Worm (Caenorhabditis elegans) whole organism, L1 larva: ENCODE results near the gene R09F10.3.

Experiments
- Y116A8C.19 ChIP-seq: sonication (generic microtip); optimal IDR thresholded peaks from 2 replicates; lab custom pipeline; 2016; ENCODE audit warnings: missing compliant biosample characterization, missing genetic modification characterization, borderline replicate concordance
- ama-1 ChIP-seq: fragments of 150-350 bp; optimal IDR thresholded peaks from 2 replicates; lab custom pipeline; 2014
- efl-1 ChIP-seq, 4 experiments: fragments of 150-350 bp; optimal IDR thresholded peaks in 3 of 4; peaks in 1 of 4; 1 replicate in 1 of 4; 2 replicates in 3 of 4; lab custom pipeline; 2014; ENCODE audit warnings: missing biosample characterization in 2 of 4, missing genetic modification characterization in 2 of 4, missing genetic modification reagents in 2 of 4
- hpl-2 ChIP-seq: fragments of 150-350 bp; optimal IDR thresholded peaks from 2 replicates; lab custom pipeline; 2014; ENCODE audit warnings: missing biosample characterization, missing genetic modification reagents, missing genetic modification characterization
- mdl-1 ChIP-seq, 2 experiments: fragments of 150-350 bp; optimal IDR thresholded peaks; 2 replicates each; lab custom pipeline; 2014 to 2017; ENCODE audit warnings: missing biosample characterization in 2 of 2, missing genetic modification characterization in 2 of 2, inconsistent platforms in 1 of 2
- nhr-237 ChIP-seq: fragments of 150-350 bp; optimal IDR thresholded peaks from 2 replicates; lab custom pipeline; 2014; ENCODE audit warnings: missing biosample characterization, missing genetic modification characterization
- nhr-28 ChIP-seq: fragments of 150-350 bp; optimal IDR thresholded peaks from 2 replicates; lab custom pipeline; 2014; ENCODE audit warnings: missing biosample characterization, missing genetic modification characterization
- nhr-77 ChIP-seq: fragments of 150-350 bp; optimal IDR thresholded peaks from 2 replicates; lab custom pipeline; 2014; ENCODE audit warnings: missing biosample characterization, missing genetic modification characterization
- swsn-7 ChIP-seq: sonication (generic microtip); optimal IDR thresholded peaks from 2 replicates; lab custom pipeline; 2016; ENCODE audit warnings: missing genetic modification characterization, missing compliant biosample characterization
- unc-62 ChIP-seq: fragments of 150-350 bp; optimal IDR thresholded peaks from 2 replicates; lab custom pipeline; 2014; ENCODE audit warnings: missing biosample characterization, missing genetic modification reagents, missing genetic modification characterization
- vab-15 ChIP-seq: sonication (generic microtip); optimal IDR thresholded peaks from 2 replicates; lab custom pipeline; 2017; ENCODE audit warnings: missing genotype, mild to moderate bottlenecking, missing genetic modification characterization, missing compliant biosample characterization
- zag-1 ChIP-seq: fragments of 150-350 bp; optimal IDR thresholded peaks from 2 replicates; lab custom pipeline; 2014; ENCODE audit warnings: missing biosample characterization, missing genetic modification characterization
- ztf-11 ChIP-seq, 2 experiments: sonication (generic microtip); optimal IDR thresholded peaks; 2 replicates each; lab custom pipeline; 2016 to 2017; ENCODE audit warnings: missing genetic modification characterization in 2 of 2, missing biosample characterization in 1 of 2, missing compliant biosample characterization in 1 of 2

DNA sequence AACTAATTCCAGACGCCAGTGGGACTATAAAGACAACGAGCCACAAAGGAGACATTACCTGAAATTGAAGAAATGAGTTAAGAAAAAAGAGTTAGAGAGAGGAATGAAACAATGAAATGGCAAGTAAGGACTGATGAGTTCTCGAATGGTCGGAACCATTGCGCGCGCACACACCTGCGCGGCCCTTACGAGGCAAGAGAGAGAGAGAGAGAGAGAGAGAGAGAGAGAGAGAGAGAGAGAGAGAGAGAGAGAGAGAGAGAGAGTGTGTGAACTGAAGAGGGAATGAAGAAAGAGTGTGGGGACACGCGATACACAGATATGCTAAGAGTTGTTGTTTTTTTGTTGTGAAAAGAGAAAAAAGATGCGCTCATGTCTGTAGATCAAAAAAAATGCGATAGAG lies 32.0 kb downstream of the R09F10.3 start, which contains the start of gene R09F10.8:
- TF ChIP-seq Y116A8C.19 (tag; lab: Kevin White, UChicago) (no peak), efl-1 (optimal IDR thresholded peaks at IDR 0.05; lab: Kevin White, UChicago) (no peak), efl-1 (GFP tag; optimal IDR thresholded peaks at IDR 0.05 in 1 of 2; lab: Kevin White, UChicago) (no peak), nhr-28 (tag; lab: Kevin White, UChicago) (no peak), vab-15 (tag; lab: Kevin White, UChicago) (no peak), ztf-11 (tag; optimal IDR thresholded peaks at IDR 0.05; lab: Kevin White, UChicago) (no peak), unc-62 (GFP tag; lab: Kevin White, UChicago) (no peak), ama-1 (lab: Kevin White, UChicago) (no peak), mdl-1 (tag; optimal IDR thresholded peaks at IDR 0.05; lab: Kevin White, UChicago) (no peak), zag-1 (no peak), nhr-77 (no peak), nhr-237 (tag; lab: Kevin White, UChicago) (no peak), swsn-7 (tag; lab: Kevin White, UChicago) (no peak), hpl-2 (GFP tag; lab: Kevin White, UChicago) (no peak)
